Worm (Caenorhabditis elegans): ENCODE data around the gene znf-598.

znf-598 gene

DNA sequence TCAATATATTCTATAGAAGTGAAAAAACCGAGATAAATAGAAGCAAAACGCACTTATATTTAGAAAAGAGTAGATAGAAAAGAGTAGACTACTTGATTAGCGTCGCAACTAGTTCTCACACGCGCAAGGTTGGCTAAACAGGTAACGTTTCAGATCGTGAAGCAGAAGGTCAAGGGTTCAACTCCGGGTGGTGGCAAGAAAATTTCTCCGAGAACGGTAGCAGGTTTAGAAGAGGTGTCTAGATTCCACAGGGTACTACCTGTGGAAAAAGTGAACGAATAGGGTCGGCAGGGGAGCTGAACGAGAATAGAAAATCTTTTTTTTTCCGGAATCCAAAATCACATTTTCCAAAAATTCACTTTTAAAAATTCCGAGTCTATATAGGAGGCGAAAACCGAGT is 16.5 kb downstream of the znf-598 start (continued):
- peak; percentile 29; the same call in 1 of the 2 replicates for TF ChIP-seq dmd-6 (GFP tag; IDR thresholded peaks at IDR 0.05)
- TF ChIP-seq lin-29 (GFP tag; IDR thresholded peaks at IDR 0.05), result 0 out of 2 replicates have a peak, but pooled peaks have one; percentile 30
- TF ChIP-seq vab-7 (GFP tag; IDR thresholded peaks at IDR 0.05), result peak; percentile 69
- TF ChIP-seq hmg-1.1 (GFP tag; IDR thresholded peaks at IDR 0.05), result peak; percentile 48; the same call in 1 of the 2 replicates
- peak; percentile 95 for TF ChIP-seq F26F4.8 (GFP tag; conservative IDR thresholded peaks at IDR 0.05)

DNA sequence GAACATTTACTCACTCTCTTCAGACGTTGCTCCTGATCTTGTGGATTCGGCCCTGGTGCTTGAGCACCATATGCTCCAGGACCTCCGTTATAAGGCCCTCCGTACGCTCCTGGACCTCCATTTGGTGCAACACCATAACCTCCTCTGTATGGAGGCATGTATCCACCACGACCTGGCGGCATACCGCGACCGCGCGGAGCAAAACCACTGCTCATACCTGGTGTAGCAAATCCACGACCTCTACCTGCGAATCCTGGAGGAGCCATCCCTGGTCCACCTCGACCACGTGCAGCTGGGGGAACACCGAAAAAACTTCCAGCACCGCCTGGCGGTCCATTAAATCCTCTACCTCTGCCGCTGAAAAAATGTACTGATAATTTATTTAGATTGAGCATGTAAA is 23.9 kb downstream of the znf-598 start:
- TF ChIP-seq lim-7 (GFP tag; IDR thresholded peaks at IDR 0.05), result 0 out of 2 replicates have a peak, but pooled peaks have one; percentile 10
- TF ChIP-seq lin-15B (tag; optimal IDR thresholded peaks at IDR 0.05), result no peak
- peak in 1 of 2 experiments; percentile 19 for TF ChIP-seq unc-62 (GFP tag; optimal IDR thresholded peaks at IDR 0.05 in 1 of 2)
- TF ChIP-seq unc-62 (tag; optimal IDR thresholded peaks at IDR 0.05), result no peak
- no peak for TF ChIP-seq rbr-2 (tag; optimal IDR thresholded peaks at IDR 0.05)
- TF ChIP-seq daf-19 (GFP tag; conservative IDR thresholded peaks at IDR 0.05), result no peak
- TF ChIP-seq lin-38 (GFP tag; IDR thresholded peaks at IDR 0.05), result peak; percentile 35; the same call in 1 of the 2 replicates
- TF ChIP-seq egl-43 (GFP tag; IDR thresholded peaks at IDR 0.05), result peak; percentile 72
- TF ChIP-seq unc-130 (GFP tag; optimal IDR thresholded peaks at IDR 0.05), result no peak
- no peak for TF ChIP-seq ztf-7 (tag; optimal IDR thresholded peaks at IDR 0.05)
- no peak for TF ChIP-seq snpc-1.2 (GFP tag; IDR thresholded peaks at IDR 0.05)
- TF ChIP-seq set-16 (GFP tag; IDR thresholded peaks at IDR 0.05), result peak; percentile 78
- no peak for TF ChIP-seq daf-16 (GFP tag; optimal IDR thresholded peaks at IDR 0.05)
- no peak for TF ChIP-seq daf-16 (tag; optimal IDR thresholded peaks at IDR 0.05)

DNA sequence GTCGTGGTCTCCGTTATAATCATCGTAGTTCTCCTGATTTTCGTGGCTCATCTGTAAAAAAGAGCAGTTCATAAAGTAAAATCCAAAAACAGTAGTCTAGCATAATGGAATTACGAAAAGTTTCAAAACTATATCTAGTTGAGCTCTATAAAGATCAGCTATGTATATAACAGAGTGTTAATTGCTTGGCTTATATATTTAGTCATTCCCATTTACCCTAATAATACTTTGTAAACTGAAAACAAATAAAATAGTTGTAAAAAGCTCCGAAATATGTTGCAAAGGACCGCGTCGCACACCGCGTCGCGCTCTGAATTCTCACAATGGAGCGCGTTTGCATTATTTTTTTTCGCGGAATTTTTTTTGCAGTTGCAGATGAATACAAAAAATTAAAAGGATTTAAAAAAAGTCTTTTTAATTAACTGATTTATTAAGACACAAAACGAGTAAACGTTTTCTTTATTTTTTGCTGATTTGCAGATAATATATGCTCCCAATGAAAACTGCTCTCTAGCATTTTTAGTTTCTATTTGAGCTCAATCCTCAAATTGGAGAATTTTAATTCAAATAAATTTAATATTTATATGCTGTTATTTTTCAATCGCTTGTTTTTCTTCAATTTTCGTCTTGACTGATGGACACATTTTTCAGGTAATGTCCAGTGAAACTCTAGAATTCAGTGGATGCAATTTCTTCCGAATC is 24.6 kb downstream of the znf-598 start, which contains the start of the genes tcer-1 and ZK1127.5:
TSS of gene tcer-1 (minus strand) at position 51 of the 702 bp plus-strand sequence.
TSS of gene ZK1127.5 (plus strand) at position 652 of the 702 bp plus-strand sequence.
- no peak for TF ChIP-seq hmg-1.1 (GFP tag; IDR thresholded peaks at IDR 0.05)
- peak in 1 of 2 experiments; percentile 83 for TF ChIP-seq lsy-2 (tag; optimal IDR thresholded peaks at IDR 0.05)
- TF ChIP-seq nhr-6 (tag; optimal IDR thresholded peaks at IDR 0.05), result peak; percentile 44
- TF ChIP-seq hlh-30 (tag; optimal IDR thresholded peaks at IDR 0.05; ENCODE audit: insufficient read depth), result peak; percentile 36
- peak; percentile 50 for TF ChIP-seq dve-1 (tag; optimal IDR thresholded peaks at IDR 0.05; ENCODE audit: insufficient read depth)
- TF ChIP-seq daf-16 (GFP tag; optimal IDR thresholded peaks at IDR 0.05), result no peak
- peak; percentile 31 for TF ChIP-seq daf-16 (tag; optimal IDR thresholded peaks at IDR 0.05)
- peak; percentile 18 for TF ChIP-seq nhr-28 (tag; optimal IDR thresholded peaks at IDR 0.05)
- TF ChIP-seq dpl-1 (GFP tag; optimal IDR thresholded peaks at IDR 0.05), result peak; percentile 65
- no peak for TF ChIP-seq zfp-3 (GFP tag; conservative IDR thresholded peaks at IDR 0.05)
- TF ChIP-seq lin-38 (GFP tag; IDR thresholded peaks at IDR 0.05), result peak; percentile 96
- TF ChIP-seq mep-1 (tag; optimal IDR thresholded peaks at IDR 0.05), result peak; percentile 65
- TF ChIP-seq unc-130 (GFP tag; optimal IDR thresholded peaks at IDR 0.05), result peak; percentile 43
- peak; percentile 30 for TF ChIP-seq rbr-2 (tag; optimal IDR thresholded peaks at IDR 0.05)
- no peak for TF ChIP-seq F10B5.3 (tag; optimal IDR thresholded peaks at IDR 0.05)
- no peak for TF ChIP-seq ceh-28 (tag; optimal IDR thresholded peaks at IDR 0.05)
- TF ChIP-seq dmd-6 (GFP tag; IDR thresholded peaks at IDR 0.05), result 0 out of 2 replicates have a peak, but pooled peaks have one; percentile 9
- TF ChIP-seq T20F7.1 (GFP tag; optimal IDR thresholded peaks at IDR 0.05), result peak; percentile 57
- TF ChIP-seq mes-2 (tag; optimal IDR thresholded peaks at IDR 0.05; ENCODE audit: poor library complexity, severe bottlenecking), result peak; percentile 68
- peak in 1 of 2 experiments; percentile 6 for TF ChIP-seq mdl-1 (tag; optimal IDR thresholded peaks at IDR 0.05)
- no peak for TF ChIP-seq nhr-48 (tag; optimal IDR thresholded peaks at IDR 0.05)

DNA sequence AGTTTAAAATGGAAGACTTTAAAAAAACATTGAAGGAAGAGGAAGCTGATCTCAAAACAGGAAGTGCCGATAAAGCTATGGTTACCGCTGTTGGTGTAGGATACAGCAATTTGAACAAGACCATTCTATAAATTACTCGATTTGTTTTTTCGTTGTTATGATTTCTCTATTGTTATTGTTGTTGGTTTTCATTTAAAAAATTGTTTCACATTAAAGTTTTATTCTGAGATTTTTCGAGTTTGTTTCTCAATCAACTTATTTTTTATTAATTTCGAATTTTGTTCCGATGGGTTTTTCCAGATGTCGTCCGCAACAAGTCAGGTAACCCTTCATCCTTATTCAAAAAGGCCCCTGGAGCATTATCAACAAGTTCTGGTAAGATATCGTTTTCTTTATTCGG is 26.2 kb downstream of the znf-598 start, which contains the start of gene ZK1127.12:
TSS of gene ZK1127.12 (plus strand) at position 301 of the 400 bp plus-strand sequence.
- no peak for TF ChIP-seq nhr-42 (GFP tag; IDR thresholded peaks at IDR 0.05)
- 0 out of 2 replicates have a peak, but pooled peaks have one; percentile 28 for TF ChIP-seq lin-38 (GFP tag; IDR thresholded peaks at IDR 0.05)

Measured in whole organism, L4 larva.